Worm (Caenorhabditis elegans) whole organism, L4 larva: Measurements from ENCODE around the gene C26B9.5.

ENCODE experiments used
- D1046.2 ChIP-seq: fragments of 200-800 bp; sonication (Bioruptor generic); IDR thresholded peaks from 2 replicates; pipeline ENCODE4 v1.3.6; 2022; ENCODE audit warnings: missing genetic modification characterization, missing compliant biosample characterization
- F26F4.8 ChIP-seq: fragments of 200-800 bp; sonication (Bioruptor generic); conservative IDR thresholded peaks from 2 replicates; pipeline ENCODE4 v1.3.6; 2022; ENCODE audit warnings: missing genetic modification characterization, missing compliant biosample characterization
- Y48G9A.11 ChIP-seq: fragments of 200-800 bp; sonication (Bioruptor generic); IDR thresholded peaks from 2 replicates; pipeline ENCODE4 v1.3.6; 2022; ENCODE audit warnings: missing genetic modification reagents, missing genetic modification characterization, missing compliant biosample characterization
- Y5F2A.4 ChIP-seq: fragments of 200-800 bp; sonication (Bioruptor generic); optimal IDR thresholded peaks from 2 replicates; lab custom pipeline; 2018; ENCODE audit warnings: mild to moderate bottlenecking, missing genetic modification characterization, missing compliant biosample characterization
- ZK546.5 ChIP-seq, 2 experiments: sonication (generic microtip); optimal IDR thresholded peaks; 2 replicates each; lab custom pipeline; 2017; ENCODE audit warnings: missing biosample characterization in 2 of 2, missing genetic modification characterization in 2 of 2
- ceh-20 ChIP-seq: fragments of 200-800 bp; sonication (Bioruptor generic); IDR thresholded peaks from 2 replicates; pipeline ENCODE4 v1.3.6; 2022; ENCODE audit warnings: missing genetic modification reagents, missing genetic modification characterization, missing compliant biosample characterization
- ceh-62 ChIP-seq: sonication (generic microtip); optimal IDR thresholded peaks from 2 replicates; lab custom pipeline; 2017; ENCODE audit warnings: missing biosample characterization, missing genetic modification characterization
- daf-16 ChIP-seq, 3 experiments: sonication (generic microtip); optimal IDR thresholded peaks; 2 replicates each; lab custom pipeline; 2016 to 2017; ENCODE audit warnings: missing genetic modification characterization in 3 of 3, missing genetic modification reagents in 3 of 3, mild to moderate bottlenecking in 2 of 3, missing compliant biosample characterization in 2 of 3, missing biosample characterization in 1 of 3, moderate library complexity in 1 of 3
- daf-8 ChIP-seq: fragments of 200-800 bp; sonication (Bioruptor generic); IDR thresholded peaks from 2 replicates; pipeline ENCODE4 v1.3.6; 2022; ENCODE audit warnings: missing genetic modification characterization, missing compliant biosample characterization
- dmd-6 ChIP-seq: fragments of 200-800 bp; sonication (Bioruptor generic); IDR thresholded peaks from 2 replicates; pipeline ENCODE4 v1.3.6; 2022; ENCODE audit warnings: missing genetic modification reagents, missing genetic modification characterization, missing compliant biosample characterization
- dmd-8 ChIP-seq: fragments of 200-800 bp; sonication (Bioruptor generic); IDR thresholded peaks from 2 replicates; pipeline ENCODE4 v1.3.6; 2022; ENCODE audit warnings: missing genetic modification characterization, missing compliant biosample characterization
- duxl-1 ChIP-seq: sonication (generic microtip); optimal IDR thresholded peaks from 2 replicates; lab custom pipeline; 2016; ENCODE audit warnings: mild to moderate bottlenecking, missing genetic modification characterization, moderate library complexity, missing compliant biosample characterization; ENCODE audit not compliant: poor library complexity
- dve-1 ChIP-seq: sonication (generic microtip); optimal IDR thresholded peaks from 2 replicates; lab custom pipeline; 2017; ENCODE audit warnings: antibody characterized with exemption, mild to moderate bottlenecking, missing genetic modification characterization, missing compliant biosample characterization; ENCODE audit not compliant: insufficient read depth
- gei-8 ChIP-seq: fragments of 200-800 bp; sonication (Bioruptor generic); optimal IDR thresholded peaks from 2 replicates; lab custom pipeline; 2018; ENCODE audit warnings: mild to moderate bottlenecking, missing genetic modification characterization, missing compliant biosample characterization
- hif-1 ChIP-seq, 2 experiments: sonication (generic microtip); optimal IDR thresholded peaks; 2 replicates each; lab custom pipeline; 2016 to 2017; ENCODE audit warnings: missing compliant biosample characterization in 2 of 2, missing genetic modification characterization in 2 of 2, missing genetic modification reagents in 2 of 2, missing genotype in 2 of 2, mild to moderate bottlenecking in 1 of 2
- lim-7 ChIP-seq: fragments of 200-800 bp; sonication (Bioruptor generic); IDR thresholded peaks from 2 replicates; pipeline ENCODE4 v1.3.6; 2022; ENCODE audit warnings: missing genetic modification characterization, missing compliant biosample characterization
- lin-13 ChIP-seq: fragments of 150-350 bp; optimal IDR thresholded peaks from 2 replicates; lab custom pipeline; 2014; ENCODE audit warnings: missing biosample characterization, missing genetic modification reagents, missing genetic modification characterization
- lsy-2 ChIP-seq, 2 experiments: fragments of 150-350 bp in 1 of 2; sonication (generic microtip) in 1 of 2; optimal IDR thresholded peaks; 2 replicates each; lab custom pipeline; 2014 to 2017; ENCODE audit warnings: missing biosample characterization in 2 of 2, missing genetic modification characterization in 2 of 2
- madf-5 ChIP-seq, 2 experiments: fragments of 200-800 bp; sonication (Bioruptor generic); IDR thresholded peaks; 2 replicates each; pipeline ENCODE4 v1.3.6; 2022; ENCODE audit warnings: missing compliant biosample characterization in 2 of 2, missing genetic modification characterization in 2 of 2
- mdt-29 ChIP-seq: fragments of 200-800 bp; sonication (Bioruptor generic); IDR thresholded peaks from 2 replicates; pipeline ENCODE4 v1.3.6; 2022; ENCODE audit warnings: missing genetic modification reagents, missing genetic modification characterization, missing compliant biosample characterization
- mep-1 ChIP-seq: fragments of 150-350 bp; sonication (generic microtip); optimal IDR thresholded peaks from 3 replicates; lab custom pipeline; 2014; ENCODE audit warnings: missing biosample characterization, missing genetic modification characterization
- mxl-2 ChIP-seq: fragments of 200-800 bp; sonication (Bioruptor generic); conservative IDR thresholded peaks from 2 replicates; pipeline ENCODE4 v1.3.6; 2022; ENCODE audit warnings: missing genetic modification reagents, missing genetic modification characterization, missing compliant biosample characterization
- nhr-11 ChIP-seq: fragments of 150-350 bp; optimal IDR thresholded peaks from 2 replicates; lab custom pipeline; 2014; ENCODE audit warnings: missing biosample characterization, missing genetic modification characterization
- nhr-111 ChIP-seq: fragments of 200-800 bp; sonication (Bioruptor generic); optimal IDR thresholded peaks from 2 replicates; lab custom pipeline; 2018; ENCODE audit warnings: mild to moderate bottlenecking, missing genetic modification characterization, missing compliant biosample characterization
- nhr-237 ChIP-seq: sonication (generic microtip); optimal IDR thresholded peaks from 2 replicates; lab custom pipeline; 2017; ENCODE audit warnings: missing biosample characterization, missing genetic modification characterization
- nhr-25 ChIP-seq: sonication (generic microtip); optimal IDR thresholded peaks from 2 replicates; lab custom pipeline; 2017; ENCODE audit warnings: missing genetic modification characterization, mild to moderate bottlenecking, missing compliant biosample characterization, antibody characterized with exemption, moderate library complexity, borderline replicate concordance; ENCODE audit not compliant: insufficient read depth
- nhr-28 ChIP-seq: fragments of 150-350 bp; optimal IDR thresholded peaks from 2 replicates; lab custom pipeline; 2014; ENCODE audit warnings: missing biosample characterization, missing genetic modification characterization
- php-3 ChIP-seq: fragments of 200-800 bp; sonication (Bioruptor generic); IDR thresholded peaks from 2 replicates; pipeline ENCODE4 v1.3.6; 2022; ENCODE audit warnings: missing genetic modification reagents, missing genetic modification characterization, missing compliant biosample characterization
- pqm-1 ChIP-seq: sonication (generic microtip); optimal IDR thresholded peaks from 2 replicates; lab custom pipeline; 2017; ENCODE audit warnings: missing biosample characterization, missing genetic modification characterization
- skn-1 ChIP-seq: fragments of 150-350 bp; optimal IDR thresholded peaks from 2 replicates; lab custom pipeline; 2014; ENCODE audit warnings: missing biosample characterization, missing genetic modification characterization
- snpc-4 ChIP-seq: fragments of 150-350 bp; optimal IDR thresholded peaks from 2 replicates; lab custom pipeline; 2014; ENCODE audit warnings: missing biosample characterization, missing genetic modification characterization
- unc-62 ChIP-seq, 3 experiments: fragments of 150-350 bp in 1 of 3; sonication (generic microtip); optimal IDR thresholded peaks in 2 of 3; peaks in 1 of 3; 1 replicate in 1 of 3; 2 replicates in 2 of 3; lab custom pipeline; 2014 to 2017; ENCODE audit warnings: missing biosample characterization in 3 of 3, missing genetic modification characterization in 3 of 3, missing genetic modification reagents in 3 of 3, missing genotype in 1 of 3
- vab-7 ChIP-seq: fragments of 200-800 bp; sonication (Bioruptor generic); IDR thresholded peaks from 2 replicates; pipeline ENCODE4 v1.3.6; 2022; ENCODE audit warnings: missing genetic modification reagents, missing genetic modification characterization, missing compliant biosample characterization
- zag-1 ChIP-seq: fragments of 150-350 bp; optimal IDR thresholded peaks from 2 replicates; lab custom pipeline; 2014; ENCODE audit warnings: missing biosample characterization, missing genetic modification characterization
- zfp-3 ChIP-seq: fragments of 200-800 bp; sonication (Bioruptor generic); conservative IDR thresholded peaks from 2 replicates; pipeline ENCODE4 v1.3.6; 2022; ENCODE audit warnings: missing genetic modification reagents, missing genetic modification characterization, missing compliant biosample characterization
- ztf-7 ChIP-seq: fragments of 150-350 bp; optimal IDR thresholded peaks from 2 replicates; lab custom pipeline; 2014; ENCODE audit warnings: missing biosample characterization, missing genetic modification characterization

The C26B9.5 gene

ce11 chrX:5329236-5329635, at the start of gene C26B9.5:
Gene C26B9.5, plus strand, starts transcription at chrX:5329479.
- TF ChIP-seq dmd-8 (GFP tag; lab: Robert Waterston, UW): no peak
- no peak for TF ChIP-seq Y5F2A.4 (GFP tag; lab: Kevin White, UChicago)
- TF ChIP-seq lsy-2 (tag; optimal IDR thresholded peaks at IDR 0.05; lab: Kevin White, UChicago): no peak
- no peak for TF ChIP-seq daf-16 (GFP tag; optimal IDR thresholded peaks at IDR 0.05; lab: Kevin White, UChicago)
- peak; percentile 40 for TF ChIP-seq daf-16 (tag; optimal IDR thresholded peaks at IDR 0.05; lab: Kevin White, UChicago)
- TF ChIP-seq nhr-111 (GFP tag; lab: Kevin White, UChicago): no peak
- TF ChIP-seq nhr-28 (tag; lab: Kevin White, UChicago): peak; percentile 23
- no peak for TF ChIP-seq mdt-29 (GFP tag; lab: Robert Waterston, UW)
- TF ChIP-seq dmd-6 (GFP tag; lab: Robert Waterston, UW): peak; percentile 48
- no peak for TF ChIP-seq zag-1 (tag; lab: Kevin White, UChicago)
- no peak for TF ChIP-seq lim-7 (GFP tag; lab: Robert Waterston, UW)
- peak; percentile 63 for TF ChIP-seq pqm-1 (tag; lab: Kevin White, UChicago)
- TF ChIP-seq mxl-2 (GFP tag; lab: Robert Waterston, UW): no peak
- no peak for TF ChIP-seq ceh-62 (tag; lab: Kevin White, UChicago)
- no peak for TF ChIP-seq ztf-7 (tag; lab: Kevin White, UChicago)
- no peak for TF ChIP-seq Y48G9A.11
- TF ChIP-seq gei-8 (GFP tag; lab: Kevin White, UChicago): no peak
- peak; percentile 48 for TF ChIP-seq dve-1 (tag; lab: Kevin White, UChicago)
- TF ChIP-seq lin-13 (GFP tag; lab: Kevin White, UChicago): no peak

- no peak for TF ChIP-seq lin-13 (GFP tag; lab: Kevin White, UChicago)
- TF ChIP-seq duxl-1 (tag; lab: Kevin White, UChicago): no peak
- no peak for TF ChIP-seq nhr-237 (tag; lab: Kevin White, UChicago)
- no peak for TF ChIP-seq snpc-4 (tag; lab: Kevin White, UChicago)
- TF ChIP-seq mxl-2 (GFP tag; lab: Robert Waterston, UW): no peak
- TF ChIP-seq unc-62 (GFP tag; optimal IDR thresholded peaks at IDR 0.05 in 1 of 2; lab: Kevin White, UChicago): peak in 1 of 2 experiments; percentile 1
- no peak for TF ChIP-seq unc-62 (tag; optimal IDR thresholded peaks at IDR 0.05; lab: Kevin White, UChicago)
Measured at ce11 chrX:5279674-5280073, 49.6 kb upstream of the C26B9.5 start, which contains the start of gene rga-8. Gene rga-8, minus strand, starts transcription at chrX:5279774.

- TF ChIP-seq mep-1 (tag; lab: Kevin White, UChicago) (no peak), dmd-8 (GFP tag; lab: Robert Waterston, UW) (no peak), mxl-2 (GFP tag; lab: Robert Waterston, UW) (no peak), skn-1 (tag; lab: Kevin White, UChicago) (no peak), F26F4.8 (GFP tag; lab: Robert Waterston, UW) (no peak), unc-62 (GFP tag; optimal IDR thresholded peaks at IDR 0.05 in 1 of 2; lab: Kevin White, UChicago) (no peak), unc-62 (tag; optimal IDR thresholded peaks at IDR 0.05; lab: Kevin White, UChicago) (no peak), madf-5 (GFP tag; IDR thresholded peaks at IDR 0.05; lab: Robert Waterston, UW) (no peak), ceh-20 (GFP tag; lab: Robert Waterston, UW) (no peak), zfp-3 (GFP tag; lab: Robert Waterston, UW) (no peak), nhr-25 (no peak), nhr-11 (tag; lab: Kevin White, UChicago) (no peak), D1046.2 (GFP tag; lab: Robert Waterston, UW) (no peak), vab-7 (GFP tag; lab: Robert Waterston, UW) (no peak), ZK546.5 (tag; optimal IDR thresholded peaks at IDR 0.05; lab: Kevin White, UChicago) (no peak), php-3 (no peak), Y5F2A.4 (GFP tag; lab: Kevin White, UChicago) (no peak), Y48G9A.11 (no peak), daf-8 (no peak), hif-1 (tag; optimal IDR thresholded peaks at IDR 0.05; lab: Kevin White, UChicago) (no peak)
Measured at ce11 chrX:5283531-5283930, 45.7 kb upstream of the C26B9.5 start, which contains the start of gene vps-41. Gene vps-41, plus strand, starts transcription at chrX:5283831.
